Worm (Caenorhabditis elegans): Measurements from ENCODE around the gene C35C5.10.

DNA sequence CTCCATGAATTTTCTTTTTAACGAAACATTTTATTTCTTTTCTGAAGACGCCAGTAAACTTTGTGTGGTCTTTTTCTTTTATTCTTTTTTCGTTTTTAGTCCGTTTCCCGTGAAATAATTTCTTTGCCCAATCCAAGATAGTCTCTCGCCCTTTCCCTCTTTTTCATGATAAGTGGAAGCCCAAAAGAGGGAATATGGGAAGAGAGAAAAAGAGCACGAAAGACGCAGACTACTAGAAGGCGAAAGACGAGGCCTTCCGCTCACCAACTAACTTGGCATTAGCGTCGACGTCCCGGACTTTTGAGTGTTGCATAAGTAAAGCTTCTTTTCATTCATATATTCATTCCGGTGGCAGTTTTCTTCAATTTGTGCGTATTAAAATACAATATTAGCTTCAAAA lies 3.2 kb upstream of the C35C5.10 start:
- TF ChIP-seq unc-55 (GFP tag; optimal IDR thresholded peaks at IDR 0.05), result peak; percentile 53
- TF ChIP-seq nhr-12 (tag; optimal IDR thresholded peaks at IDR 0.05), result no peak
- TF ChIP-seq nhr-237 (tag; optimal IDR thresholded peaks at IDR 0.05), result no peak
- TF ChIP-seq unc-62 (GFP tag; optimal IDR thresholded peaks at IDR 0.05), result no peak
- TF ChIP-seq elt-1 (tag; optimal IDR thresholded peaks at IDR 0.05), result no peak
- TF ChIP-seq ceh-82 (tag; optimal IDR thresholded peaks at IDR 0.05), result no peak
- TF ChIP-seq snpc-4 (tag; optimal IDR thresholded peaks at IDR 0.05), result no peak
- TF ChIP-seq mdl-1 (tag; optimal IDR thresholded peaks at IDR 0.05), result no peak
- TF ChIP-seq skn-1 (tag; optimal IDR thresholded peaks at IDR 0.05), result no peak
- TF ChIP-seq egl-27 (tag; optimal IDR thresholded peaks at IDR 0.05), result no peak

All from whole organism, L2 larva.